Worm (Caenorhabditis elegans) whole organism, L4/young adult: ENCODE measurements around the gene T11F9.22.

ENCODE experiments used
- W03F9.2 ChIP-seq: fragments of 150-350 bp; optimal IDR thresholded peaks from 2 replicates; lab custom pipeline; 2014; ENCODE audit warnings: missing biosample characterization, missing genetic modification characterization
- dao-5 ChIP-seq: sonication (generic microtip); optimal IDR thresholded peaks from 2 replicates; lab custom pipeline; 2016; ENCODE audit warnings: missing genotype, missing genetic modification characterization, moderate library complexity, missing compliant biosample characterization
- him-1 ChIP-seq: sonication (generic microtip); optimal IDR thresholded peaks from 2 replicates; lab custom pipeline; 2016; ENCODE audit warnings: missing genotype, missing genetic modification reagents, missing genetic modification characterization, missing compliant biosample characterization

Gene T11F9.22

ce11 chrV:11497475-11497874, 18.0 kb downstream of the T11F9.22 start:
- TF ChIP-seq W03F9.2 (tag; lab: Kevin White, UChicago) (no peak), dao-5 (no peak), him-1 (tag; lab: Kevin White, UChicago) (no peak)

DNA sequence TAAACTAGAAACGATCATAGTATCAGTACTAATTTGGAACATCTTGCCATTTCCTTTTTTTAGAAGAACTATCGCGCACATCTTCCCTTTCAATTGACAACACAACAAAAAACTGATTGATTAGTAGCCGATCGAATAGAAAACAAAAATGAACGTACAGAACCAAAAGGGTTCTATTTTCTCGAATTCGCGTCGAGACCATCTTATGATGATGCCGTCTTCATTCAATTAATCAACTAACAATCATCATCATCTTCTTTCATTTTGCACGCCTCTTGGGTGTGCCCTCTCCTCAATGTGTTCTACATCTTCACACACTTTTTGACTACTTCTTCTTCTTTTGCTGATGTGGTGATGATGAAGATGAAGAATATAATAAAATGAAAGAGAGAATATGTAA, 20.3 kb downstream of the T11F9.22 start:
- TF ChIP-seq W03F9.2 (tag; lab: Kevin White, UChicago), result no peak
- TF ChIP-seq dao-5, result no peak
- no peak for TF ChIP-seq him-1 (tag; lab: Kevin White, UChicago)

DNA sequence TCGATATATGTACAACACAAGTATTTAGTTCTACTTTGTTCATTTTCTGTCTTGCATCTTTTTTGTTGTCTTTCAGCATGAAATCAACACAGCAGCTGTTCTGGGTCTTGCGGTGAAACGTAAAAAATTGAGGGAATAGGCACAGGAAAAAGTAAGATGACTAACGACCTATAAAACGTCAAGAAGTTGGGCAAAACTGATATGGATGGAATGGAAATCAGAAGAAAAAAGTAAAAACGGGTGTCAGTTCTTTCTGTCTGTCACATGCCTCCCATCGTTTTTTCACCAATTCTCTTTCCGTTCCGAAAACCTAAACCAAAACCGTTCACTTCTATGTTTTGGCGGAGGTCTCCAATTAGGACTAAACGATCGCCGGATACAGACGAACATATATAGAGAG, 21.5 kb downstream of the T11F9.22 start:
- TF ChIP-seq dao-5, result no peak
- no peak for TF ChIP-seq W03F9.2 (tag; lab: Kevin White, UChicago)
- no peak for TF ChIP-seq him-1 (tag; lab: Kevin White, UChicago)

- TF ChIP-seq dao-5 (no peak), W03F9.2 (tag; lab: Kevin White, UChicago) (no peak), him-1 (tag; lab: Kevin White, UChicago) (no peak)
Measured at ce11 chrV:11503081-11503751, 23.7 kb downstream of the T11F9.22 start, which contains the start of gene C55A6.12. Gene C55A6.12, minus strand, starts transcription at chrV:11503131.

- peak; percentile 56 for TF ChIP-seq W03F9.2 (tag; lab: Kevin White, UChicago)
Measured at ce11 chrV:11504853-11505397, 25.4 kb downstream of the T11F9.22 start, which contains the start of the genes C55A6.1 and C55A6.10. Gene C55A6.1, minus strand, starts transcription at chrV:11504968. Gene C55A6.10, plus strand, starts transcription at chrV:11505347.

DNA sequence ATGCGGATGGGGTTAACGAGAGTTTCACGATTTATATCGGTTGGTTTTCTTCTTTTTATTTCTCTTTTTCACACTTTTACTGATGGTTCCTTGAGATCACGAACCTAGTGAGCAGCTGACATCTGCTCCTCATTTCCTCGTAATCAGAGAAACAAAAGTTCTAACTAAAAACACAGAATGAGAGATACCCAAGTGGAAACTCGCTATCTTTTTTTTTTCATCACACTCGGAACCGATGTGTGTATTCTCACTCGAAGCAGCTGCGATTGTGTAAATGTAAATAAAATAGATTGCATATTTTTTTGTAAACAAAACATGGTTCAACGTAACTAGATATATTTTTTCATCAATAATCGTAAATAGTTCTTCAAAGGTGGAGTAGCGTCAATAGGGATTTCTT, 26.8 kb downstream of the T11F9.22 start:
- TF ChIP-seq W03F9.2 (tag; lab: Kevin White, UChicago) (no peak), dao-5 (no peak), him-1 (tag; lab: Kevin White, UChicago) (no peak)

ce11 chrV:11508773-11509172, 29.3 kb downstream of the T11F9.22 start, which contains the start of gene ttll-5:
Gene ttll-5, plus strand, starts transcription at chrV:11509060.
- TF ChIP-seq him-1 (tag; lab: Kevin White, UChicago), result no peak
- TF ChIP-seq dao-5, result no peak
- no peak for TF ChIP-seq W03F9.2 (tag; lab: Kevin White, UChicago)

- TF ChIP-seq W03F9.2 (tag; lab: Kevin White, UChicago), result no peak
- no peak for TF ChIP-seq him-1 (tag; lab: Kevin White, UChicago)
- TF ChIP-seq dao-5, result no peak
Measured at ce11 chrV:11513432-11513831, 33.9 kb downstream of the T11F9.22 start, which contains the start of gene C55A6.3. Gene C55A6.3, minus strand, starts transcription at chrV:11513532.

ce11 chrV:11514677-11515076, 35.2 kb downstream of the T11F9.22 start, which contains the start of gene C55A6.6:
Gene C55A6.6, minus strand, starts transcription at chrV:11514737.
- no peak for TF ChIP-seq dao-5

- TF ChIP-seq him-1 (tag; lab: Kevin White, UChicago) (no peak), W03F9.2 (tag; lab: Kevin White, UChicago) (no peak), dao-5 (no peak)
Measured at ce11 chrV:11515145-11515544, 35.6 kb downstream of the T11F9.22 start.

- TF ChIP-seq W03F9.2 (tag; lab: Kevin White, UChicago), result no peak
Measured at ce11 chrV:11516141-11516591, 36.7 kb downstream of the T11F9.22 start, which contains the start of gene sdz-8. Gene sdz-8, minus strand, starts transcription at chrV:11516191.

ce11 chrV:11517789-11518188, 38.3 kb downstream of the T11F9.22 start, which contains the start of gene C55A6.4:
Gene C55A6.4, minus strand, starts transcription at chrV:11517889.
- TF ChIP-seq him-1 (tag; lab: Kevin White, UChicago) (no peak), dao-5 (no peak), W03F9.2 (tag; lab: Kevin White, UChicago) (no peak)

DNA sequence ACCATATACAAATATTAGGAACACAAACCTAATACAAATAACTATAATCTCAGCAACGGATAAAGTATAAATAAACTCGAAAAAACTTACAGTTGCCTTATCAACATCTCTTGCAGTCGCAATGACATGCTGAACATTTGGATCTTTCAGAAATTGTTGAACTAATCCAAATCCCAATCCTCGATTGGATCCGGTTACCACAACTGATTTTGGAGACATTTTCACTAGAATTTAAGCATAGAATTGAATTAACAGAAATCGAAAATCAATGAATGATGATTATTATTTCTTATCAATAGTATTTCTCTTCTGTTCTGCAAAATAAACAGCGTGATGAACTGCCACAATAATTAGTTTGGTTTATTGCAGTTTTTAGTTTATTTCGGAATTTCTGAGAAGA, 40.7 kb downstream of the T11F9.22 start, which contains the start of the genes C55A6.11 and C55A6.7:
TSS of gene C55A6.11 (plus strand) at position 301 of the 400 bp plus-strand sequence.
TSS of gene C55A6.7 (minus strand) at position 316 of the 400 bp plus-strand sequence.
- TF ChIP-seq him-1 (tag; lab: Kevin White, UChicago) (no peak), dao-5 (no peak), W03F9.2 (tag; lab: Kevin White, UChicago) (no peak)

ce11 chrV:11521448-11521847, 41.9 kb downstream of the T11F9.22 start, which contains the start of gene pafo-1:
Gene pafo-1, plus strand, starts transcription at chrV:11521703.
- TF ChIP-seq dao-5 (no peak), W03F9.2 (tag; lab: Kevin White, UChicago) (peak; percentile 85), him-1 (tag; lab: Kevin White, UChicago) (peak; percentile 12)
